Worm (Caenorhabditis elegans): Measurements from ENCODE around the gene nhr-288.

Gene nhr-288

DNA sequence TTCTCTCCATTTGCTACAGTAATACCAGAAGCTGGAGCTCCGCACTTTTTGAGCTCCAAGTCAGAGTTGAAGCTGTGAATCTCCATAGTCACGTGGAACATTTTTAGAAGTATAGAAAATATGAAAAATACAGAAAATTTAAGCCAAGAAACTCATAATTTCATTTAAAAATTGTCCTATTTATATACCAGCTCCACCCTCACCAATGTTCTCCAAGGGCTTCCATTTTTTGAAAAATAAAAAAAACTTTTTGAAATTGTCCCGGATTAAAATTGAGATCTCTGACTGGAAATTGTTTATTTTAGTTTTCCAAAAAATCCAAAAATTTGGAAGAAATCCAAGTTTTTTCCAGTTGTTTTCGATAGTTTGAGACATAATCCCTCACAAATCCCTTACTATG lies 22.6 kb downstream of the nhr-288 start, which contains the start of gene C08E8.5:
C08E8.5 (minus strand) TSS at position 101 of the 400 bp plus-strand sequence.
- no peak for TF ChIP-seq efl-3 (GFP tag; optimal IDR thresholded peaks at IDR 0.05)
- no peak for TF ChIP-seq ces-1 (GFP tag; optimal IDR thresholded peaks at IDR 0.05)
- no peak for TF ChIP-seq grh-1 (GFP tag; IDR thresholded peaks at IDR 0.05)
- no peak for TF ChIP-seq skn-1 (tag; optimal IDR thresholded peaks at IDR 0.05)
- no peak for TF ChIP-seq fkh-4 (tag; optimal IDR thresholded peaks at IDR 0.05; ENCODE audit: borderline replicate concordance)
- no peak for TF ChIP-seq sup-37 (GFP tag; optimal IDR thresholded peaks at IDR 0.05)

DNA sequence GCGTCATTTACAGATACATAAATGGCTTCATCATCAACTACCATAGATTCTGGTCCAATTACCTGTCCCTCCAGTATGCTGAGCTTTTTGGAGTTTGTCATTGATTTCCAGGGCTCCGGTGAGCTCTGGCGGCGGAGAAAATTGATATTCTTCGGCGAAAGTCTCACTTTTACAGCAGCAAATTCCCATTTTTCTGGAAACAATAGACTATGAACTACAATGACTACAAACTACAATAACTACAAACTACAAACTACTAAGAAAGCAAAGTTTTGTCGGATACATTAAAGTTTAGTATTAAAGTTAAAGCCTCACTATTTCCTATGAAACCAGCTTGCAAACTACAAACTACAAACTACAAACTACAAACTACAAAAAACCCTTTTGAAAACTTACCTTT lies 26.7 kb downstream of the nhr-288 start, which contains the start of gene C08E8.2:
C08E8.2 (minus strand) TSS at position 101 of the 400 bp plus-strand sequence.
- TF ChIP-seq pag-3 (tag; optimal IDR thresholded peaks at IDR 0.05; ENCODE audit: borderline replicate concordance, insufficient read depth) (no peak), nhr-20 (tag; optimal IDR thresholded peaks at IDR 0.05) (no peak), blmp-1 (tag; optimal IDR thresholded peaks at IDR 0.05) (no peak), F16B12.6 (tag; optimal IDR thresholded peaks at IDR 0.05) (no peak), ceh-8 (GFP tag; optimal IDR thresholded peaks at IDR 0.05) (no peak), dsc-1 (tag; optimal IDR thresholded peaks at IDR 0.05) (no peak), grh-1 (GFP tag; IDR thresholded peaks at IDR 0.05) (no peak), fkh-4 (tag; optimal IDR thresholded peaks at IDR 0.05; ENCODE audit: borderline replicate concordance) (no peak), unc-130 (tag; optimal IDR thresholded peaks at IDR 0.05) (no peak), tlp-1 (tag; optimal IDR thresholded peaks at IDR 0.05) (no peak), nhr-76 (tag; optimal IDR thresholded peaks at IDR 0.05) (no peak), fos-1 (tag; optimal IDR thresholded peaks at IDR 0.05) (no peak), aly-2 (tag; optimal IDR thresholded peaks at IDR 0.05) (no peak), snpc-4 (tag; optimal IDR thresholded peaks at IDR 0.05) (no peak), ama-1 (optimal IDR thresholded peaks at IDR 0.05) (no peak), ceh-90 (tag; optimal IDR thresholded peaks at IDR 0.05) (no peak), nhr-19 (GFP tag; conservative IDR thresholded peaks at IDR 0.05) (no peak), elt-3 (tag; optimal IDR thresholded peaks at IDR 0.05) (no peak), lin-39 (tag; optimal IDR thresholded peaks at IDR 0.05) (no peak)

DNA sequence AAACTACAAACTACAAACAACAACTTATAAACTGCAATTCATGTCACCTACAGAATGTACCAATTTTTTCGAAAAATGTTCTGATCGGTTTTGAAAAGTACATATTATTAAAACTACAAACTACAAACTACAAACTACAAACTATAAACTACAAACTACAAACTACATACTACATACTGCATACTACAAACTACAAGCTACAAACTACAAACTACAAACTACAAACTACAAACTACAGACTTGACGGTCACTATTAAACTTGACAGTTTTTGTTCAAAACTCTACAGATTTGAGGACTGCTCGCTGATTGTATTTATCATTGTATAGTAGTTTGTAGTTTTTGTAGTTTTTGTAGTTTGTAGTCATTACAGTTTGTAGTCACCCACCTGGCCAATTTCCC lies 28.2 kb downstream of the nhr-288 start:
- TF ChIP-seq pax-3 (tag; optimal IDR thresholded peaks at IDR 0.05) (no peak), mdl-1 (tag; optimal IDR thresholded peaks at IDR 0.05) (no peak)

DNA sequence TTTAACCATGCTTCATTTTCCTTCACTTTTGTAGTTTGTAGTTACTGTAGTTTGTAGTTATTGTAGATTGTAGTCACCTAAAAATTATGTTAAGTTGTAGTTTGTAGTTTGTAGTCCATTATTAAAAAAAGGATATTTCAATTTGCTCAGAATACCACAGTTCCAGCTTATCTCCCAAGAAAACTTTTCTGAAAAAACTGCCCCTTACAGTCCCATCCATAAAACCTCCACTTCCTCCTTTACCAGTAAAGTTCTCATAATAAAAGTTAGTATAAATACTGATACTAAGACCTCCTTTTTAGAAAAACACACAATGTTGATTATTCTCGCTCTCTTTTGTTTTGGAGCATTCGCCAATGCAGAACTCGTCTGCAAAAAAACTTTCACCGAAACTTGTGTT lies 31.8 kb downstream of the nhr-288 start, which contains the start of gene C08E8.11:
C08E8.11 (plus strand) TSS at position 301 of the 400 bp plus-strand sequence.
- no peak for TF ChIP-seq nhr-19 (GFP tag; conservative IDR thresholded peaks at IDR 0.05)
- no peak for TF ChIP-seq efl-1 (optimal IDR thresholded peaks at IDR 0.05)
- peak in 1 of 2 experiments; percentile 78 for TF ChIP-seq efl-1 (GFP tag; optimal IDR thresholded peaks at IDR 0.05 in 1 of 2)

DNA sequence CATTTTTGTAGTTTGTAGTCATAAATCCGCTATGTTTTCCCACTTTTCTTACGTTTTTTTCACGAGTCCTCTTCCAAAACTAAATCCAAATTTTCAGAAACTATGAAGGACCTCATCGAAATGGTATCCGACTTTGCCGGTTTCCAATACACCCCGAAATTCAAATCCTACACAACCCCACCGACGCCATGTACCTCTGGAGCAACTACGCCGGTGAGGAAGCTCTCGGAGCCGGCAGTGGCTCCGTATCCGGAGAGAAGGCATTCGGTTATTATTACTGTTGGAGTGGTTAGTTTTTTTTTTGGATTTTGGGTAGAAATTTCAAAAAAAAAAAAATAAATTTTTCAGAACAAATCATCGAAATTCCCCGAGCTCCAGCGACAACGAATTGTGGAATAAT lies 32.4 kb downstream of the nhr-288 start, which contains the start of gene C08E8.3:
C08E8.3 (plus strand) TSS at position 84 of the 400 bp plus-strand sequence.
- TF ChIP-seq blmp-1 (tag; optimal IDR thresholded peaks at IDR 0.05): no peak
- TF ChIP-seq efl-1 (optimal IDR thresholded peaks at IDR 0.05): no peak
- TF ChIP-seq efl-1 (GFP tag; optimal IDR thresholded peaks at IDR 0.05 in 1 of 2): peak in 1 of 2 experiments; percentile 56
- no peak for TF ChIP-seq hlh-17 (GFP tag; optimal IDR thresholded peaks at IDR 0.05; ENCODE audit: borderline replicate concordance)
- TF ChIP-seq nhr-85 (tag): peak; percentile 21
- no peak for TF ChIP-seq alr-1 (tag; optimal IDR thresholded peaks at IDR 0.05; ENCODE audit: borderline replicate concordance)
- no peak for TF ChIP-seq hpl-2 (GFP tag; optimal IDR thresholded peaks at IDR 0.05)
- TF ChIP-seq ceh-88 (GFP tag; IDR thresholded peaks at IDR 0.05): no peak
- TF ChIP-seq fkh-4 (tag; optimal IDR thresholded peaks at IDR 0.05; ENCODE audit: borderline replicate concordance): no peak
- no peak for TF ChIP-seq nhr-71 (tag; optimal IDR thresholded peaks at IDR 0.05)

DNA sequence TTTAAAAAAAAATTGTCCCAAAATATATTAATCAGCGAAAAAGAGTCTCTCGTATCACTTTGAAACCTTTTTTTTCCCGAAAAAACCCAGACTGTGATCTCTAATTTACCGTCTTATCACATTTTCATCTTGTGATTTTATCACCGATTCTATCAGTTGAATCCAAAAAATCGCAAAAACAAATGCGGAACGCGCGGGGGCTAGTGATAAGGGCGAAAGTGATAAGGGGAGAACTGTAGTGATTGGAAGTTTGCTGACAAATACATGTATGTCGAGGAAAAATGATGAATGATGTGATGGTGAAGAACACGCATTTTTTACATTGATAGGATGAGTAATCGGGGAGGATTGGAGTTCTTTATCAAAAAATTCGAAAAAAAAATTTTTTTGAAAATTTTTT lies 36.4 kb downstream of the nhr-288 start:
- no peak for TF ChIP-seq snpc-4 (tag; optimal IDR thresholded peaks at IDR 0.05)
- no peak for TF ChIP-seq zag-1 (tag; optimal IDR thresholded peaks at IDR 0.05)
- TF ChIP-seq nhr-76 (tag; optimal IDR thresholded peaks at IDR 0.05): no peak
- no peak for TF ChIP-seq efl-3 (GFP tag; optimal IDR thresholded peaks at IDR 0.05)
- TF ChIP-seq fkh-10 (GFP tag; optimal IDR thresholded peaks at IDR 0.05): no peak
- no peak for TF ChIP-seq Y116A8C.19 (tag; optimal IDR thresholded peaks at IDR 0.05; ENCODE audit: borderline replicate concordance)
- no peak for TF ChIP-seq C04F5.9 (tag; optimal IDR thresholded peaks at IDR 0.05)
- TF ChIP-seq elt-3 (tag; optimal IDR thresholded peaks at IDR 0.05): peak in 5 of 6 experiments; percentile 87 to 97 (median 88)
- TF ChIP-seq nhr-28 (tag; optimal IDR thresholded peaks at IDR 0.05): no peak
- TF ChIP-seq lin-13 (GFP tag; optimal IDR thresholded peaks at IDR 0.05): no peak
- TF ChIP-seq zip-4 (GFP tag; optimal IDR thresholded peaks at IDR 0.05): no peak
- no peak for TF ChIP-seq sptf-1 (tag; optimal IDR thresholded peaks at IDR 0.05)
- no peak for TF ChIP-seq ceh-90 (tag; optimal IDR thresholded peaks at IDR 0.05)
- peak in 1 of 2 experiments; percentile 71 for TF ChIP-seq lin-35 (GFP tag; optimal IDR thresholded peaks at IDR 0.05)
- TF ChIP-seq tbx-2 (tag; optimal IDR thresholded peaks at IDR 0.05): peak; percentile 18
- peak; percentile 30 for TF ChIP-seq pax-3 (tag; optimal IDR thresholded peaks at IDR 0.05)
